Worm (Caenorhabditis elegans): ENCODE results near the gene C14B1.12.

DNA sequence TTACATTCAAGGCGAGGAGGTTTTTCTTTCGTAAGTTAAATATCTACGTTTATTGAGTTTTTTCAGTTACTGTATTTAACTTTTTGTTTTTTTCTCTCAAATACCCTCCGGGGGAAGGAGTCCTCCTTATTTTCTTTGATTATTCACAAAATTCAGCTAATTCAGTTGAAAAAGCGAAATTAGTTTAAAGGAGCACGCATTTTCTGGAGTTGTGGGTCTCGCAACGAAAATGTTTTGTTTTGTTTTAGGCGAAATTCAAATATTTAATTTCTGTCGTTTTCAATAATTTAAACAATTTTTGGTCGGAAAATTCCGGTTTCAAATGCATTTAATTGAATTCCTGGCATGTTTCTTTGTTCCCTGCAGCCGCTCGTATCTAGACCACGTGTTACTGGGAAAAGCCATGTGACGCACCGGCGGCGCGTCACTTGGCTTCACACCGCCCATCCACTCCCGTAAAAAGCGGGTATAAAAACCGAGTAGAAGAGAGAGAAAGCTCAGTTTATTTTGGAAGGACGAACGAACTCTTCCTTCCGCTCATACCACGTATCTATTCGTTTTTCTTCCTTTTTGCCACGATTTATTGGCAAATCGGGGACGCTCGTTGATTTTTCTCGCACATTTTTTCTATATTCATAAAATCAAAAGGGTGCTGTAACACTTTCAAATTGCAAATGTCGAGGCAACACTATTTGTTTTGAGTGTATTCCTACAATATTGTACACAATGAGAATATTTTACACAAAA lies 10.9 kb upstream of the C14B1.12 start:
- TF ChIP-seq sma-3 (GFP tag; optimal IDR thresholded peaks at IDR 0.05) (no peak), nhr-11 (tag; optimal IDR thresholded peaks at IDR 0.05) (no peak), nhr-21 (tag; optimal IDR thresholded peaks at IDR 0.05) (no peak), unc-62 (GFP tag; optimal IDR thresholded peaks at IDR 0.05) (no peak), alr-1 (tag; optimal IDR thresholded peaks at IDR 0.05) (no peak)

Data from whole organism, L2 larva.